Worm (Caenorhabditis elegans) whole organism, L1 larva: ENCODE data around the gene C46F11.5.
A peak's percentile ranks its signal among the peaks of the same experiment; 100 is the strongest.

Source experiments
- C16A3.4 ChIP-seq: fragments of 150-350 bp; optimal IDR thresholded peaks from 2 replicates; lab custom pipeline; 2014; ENCODE audit warnings: missing biosample characterization, missing genetic modification characterization
- aha-1 ChIP-seq: fragments of 150-350 bp; optimal IDR thresholded peaks from 2 replicates; lab custom pipeline; 2014; ENCODE audit warnings: missing biosample characterization, missing genetic modification characterization
- alr-1 ChIP-seq: fragments of 200-800 bp; sonication (Bioruptor generic); optimal IDR thresholded peaks from 2 replicates; lab custom pipeline; 2018; ENCODE audit warnings: borderline replicate concordance, mild to moderate bottlenecking, missing genetic modification characterization, missing compliant biosample characterization
- aly-2 ChIP-seq: fragments of 150-350 bp; optimal IDR thresholded peaks from 2 replicates; lab custom pipeline; 2014; ENCODE audit warnings: missing biosample characterization, missing genetic modification characterization
- blmp-1 ChIP-seq: fragments of 150-350 bp; optimal IDR thresholded peaks from 2 replicates; lab custom pipeline; 2014; ENCODE audit warnings: missing biosample characterization, missing genetic modification characterization
- ceh-8 ChIP-seq: fragments of 200-800 bp; sonication (Bioruptor generic); optimal IDR thresholded peaks from 2 replicates; lab custom pipeline; 2018; ENCODE audit warnings: mild to moderate bottlenecking, missing genetic modification characterization, moderate library complexity, missing compliant biosample characterization
- ceh-82 ChIP-seq, 3 experiments: fragments of 150-350 bp in 1 of 3; sonication (generic microtip) in 2 of 3; optimal IDR thresholded peaks; 2 replicates each; lab custom pipeline; 2014 to 2017; ENCODE audit warnings: missing biosample characterization in 3 of 3, missing genetic modification characterization in 3 of 3
- ceh-88 ChIP-seq: fragments of 200-800 bp; sonication (Bioruptor generic); IDR thresholded peaks from 2 replicates; pipeline ENCODE4 v1.3.6; 2022; ENCODE audit warnings: missing genetic modification characterization, missing compliant biosample characterization
- ceh-90 ChIP-seq: sonication (generic microtip); optimal IDR thresholded peaks from 2 replicates; lab custom pipeline; 2016; ENCODE audit warnings: missing genetic modification characterization, missing compliant biosample characterization
- dsc-1 ChIP-seq: sonication (generic microtip); optimal IDR thresholded peaks from 2 replicates; lab custom pipeline; 2016; ENCODE audit warnings: mild to moderate bottlenecking, missing genetic modification characterization, missing compliant biosample characterization
- efl-1 ChIP-seq, 4 experiments: fragments of 150-350 bp; optimal IDR thresholded peaks in 3 of 4; peaks in 1 of 4; 1 replicate in 1 of 4; 2 replicates in 3 of 4; lab custom pipeline; 2014; ENCODE audit warnings: missing biosample characterization in 2 of 4, missing genetic modification characterization in 2 of 4, missing genetic modification reagents in 2 of 4
- efl-3 ChIP-seq: fragments of 200-800 bp; sonication (Bioruptor generic); optimal IDR thresholded peaks from 2 replicates; lab custom pipeline; 2018; ENCODE audit warnings: mild to moderate bottlenecking, missing genetic modification characterization, missing compliant biosample characterization
- egl-13 ChIP-seq: sonication (generic microtip); optimal IDR thresholded peaks from 2 replicates; lab custom pipeline; 2016; ENCODE audit warnings: missing genotype, missing genetic modification reagents, missing genetic modification characterization, missing compliant biosample characterization
- elt-2 ChIP-seq: sonication (generic microtip); optimal IDR thresholded peaks from 2 replicates; lab custom pipeline; 2016; ENCODE audit warnings: missing genetic modification characterization, mild to moderate bottlenecking, inconsistent platforms, missing compliant biosample characterization, missing genetic modification reagents
- fkh-10 ChIP-seq: sonication (generic microtip); optimal IDR thresholded peaks from 2 replicates; lab custom pipeline; 2017; ENCODE audit warnings: missing biosample characterization, missing genetic modification reagents, missing genetic modification characterization
- fkh-4 ChIP-seq: sonication (generic microtip); optimal IDR thresholded peaks from 2 replicates; lab custom pipeline; 2016; ENCODE audit warnings: missing compliant biosample characterization, missing genetic modification characterization, borderline replicate concordance
- hlh-17 ChIP-seq: fragments of 200-800 bp; sonication (Bioruptor generic); optimal IDR thresholded peaks from 2 replicates; lab custom pipeline; 2018; ENCODE audit warnings: missing genetic modification characterization, mild to moderate bottlenecking, missing compliant biosample characterization, moderate library complexity, borderline replicate concordance
- hlh-4 ChIP-seq: sonication (generic microtip); optimal IDR thresholded peaks from 2 replicates; lab custom pipeline; 2016; ENCODE audit warnings: mild to moderate bottlenecking, missing genetic modification characterization, missing compliant biosample characterization
- hpl-2 ChIP-seq: fragments of 150-350 bp; optimal IDR thresholded peaks from 2 replicates; lab custom pipeline; 2014; ENCODE audit warnings: missing biosample characterization, missing genetic modification reagents, missing genetic modification characterization
- isw-1 ChIP-seq: fragments of 200-800 bp; sonication (Bioruptor generic); IDR thresholded peaks from 2 replicates; pipeline ENCODE4 v1.3.6; 2022; ENCODE audit warnings: missing genetic modification characterization, missing compliant biosample characterization
- jun-1 ChIP-seq: fragments of 150-350 bp; optimal IDR thresholded peaks from 2 replicates; lab custom pipeline; 2014; ENCODE audit warnings: missing biosample characterization, missing genetic modification reagents, missing genetic modification characterization
- lin-14 ChIP-seq: fragments of 200-800 bp; sonication (Bioruptor generic); optimal IDR thresholded peaks from 2 replicates; lab custom pipeline; 2018; ENCODE audit warnings: mild to moderate bottlenecking, missing genetic modification characterization, moderate library complexity, missing compliant biosample characterization
- lin-15B ChIP-seq: fragments of 150-350 bp; sonication (generic microtip); optimal IDR thresholded peaks from 3 replicates; lab custom pipeline; 2014; ENCODE audit warnings: missing biosample characterization, missing genetic modification characterization
- lin-39 ChIP-seq: fragments of 150-350 bp; optimal IDR thresholded peaks from 2 replicates; lab custom pipeline; 2014; ENCODE audit warnings: missing biosample characterization, missing genetic modification reagents, missing genetic modification characterization
- lir-3 ChIP-seq: sonication (generic microtip); optimal IDR thresholded peaks from 2 replicates; lab custom pipeline; 2016; ENCODE audit warnings: mild to moderate bottlenecking, missing genetic modification characterization, moderate library complexity, missing compliant biosample characterization; ENCODE audit not compliant: poor library complexity
- lsy-2 ChIP-seq, 2 experiments: fragments of 150-350 bp; optimal IDR thresholded peaks; 2 replicates each; lab custom pipeline; 2014; ENCODE audit warnings: missing biosample characterization in 2 of 2, missing genetic modification characterization in 2 of 2
- mab-9 ChIP-seq: fragments of 200-800 bp; sonication (Bioruptor generic); IDR thresholded peaks from 2 replicates; pipeline ENCODE4 v1.3.6; 2022; ENCODE audit warnings: missing genetic modification reagents, missing genetic modification characterization, missing compliant biosample characterization
- mdl-1 ChIP-seq, 2 experiments: fragments of 150-350 bp; optimal IDR thresholded peaks; 2 replicates each; lab custom pipeline; 2014 to 2017; ENCODE audit warnings: missing biosample characterization in 2 of 2, missing genetic modification characterization in 2 of 2, inconsistent platforms in 1 of 2
- mep-1 ChIP-seq: fragments of 150-350 bp; optimal IDR thresholded peaks from 2 replicates; lab custom pipeline; 2014; ENCODE audit warnings: missing biosample characterization, missing genetic modification characterization
- nhr-11 ChIP-seq: fragments of 150-350 bp; optimal IDR thresholded peaks from 2 replicates; lab custom pipeline; 2014; ENCODE audit warnings: missing biosample characterization, missing genetic modification characterization
- nhr-12 ChIP-seq: sonication (generic microtip); optimal IDR thresholded peaks from 2 replicates; lab custom pipeline; 2017; ENCODE audit warnings: missing biosample characterization, missing genetic modification characterization
- nhr-19 ChIP-seq: fragments of 200-800 bp; sonication (Bioruptor generic); conservative IDR thresholded peaks from 2 replicates; pipeline ENCODE4 v1.3.6; 2022; ENCODE audit warnings: missing genetic modification characterization, missing compliant biosample characterization
- nhr-20 ChIP-seq: sonication (generic microtip); optimal IDR thresholded peaks from 2 replicates; lab custom pipeline; 2016; ENCODE audit warnings: mild to moderate bottlenecking, missing genetic modification characterization, missing compliant biosample characterization
- nhr-47 ChIP-seq: sonication (generic microtip); optimal IDR thresholded peaks from 2 replicates; lab custom pipeline; 2016; ENCODE audit warnings: mild to moderate bottlenecking, missing genetic modification characterization, moderate library complexity, missing compliant biosample characterization
- nhr-76 ChIP-seq: sonication (generic microtip); optimal IDR thresholded peaks from 2 replicates; lab custom pipeline; 2017; ENCODE audit warnings: missing biosample characterization, missing genetic modification characterization
- nhr-84 ChIP-seq: sonication (generic microtip); optimal IDR thresholded peaks from 2 replicates; lab custom pipeline; 2017; ENCODE audit warnings: missing biosample characterization, missing genetic modification characterization
- nhr-90 ChIP-seq: sonication (generic microtip); optimal IDR thresholded peaks from 2 replicates; lab custom pipeline; 2016; ENCODE audit warnings: mild to moderate bottlenecking, missing genetic modification characterization, missing compliant biosample characterization; ENCODE audit not compliant: poor library complexity
- pax-3 ChIP-seq: fragments of 200-800 bp; sonication (Bioruptor generic); optimal IDR thresholded peaks from 2 replicates; lab custom pipeline; 2018; ENCODE audit warnings: mild to moderate bottlenecking, missing genetic modification characterization, moderate library complexity, missing compliant biosample characterization
- pqm-1 ChIP-seq: sonication (generic microtip); optimal IDR thresholded peaks from 3 replicates; lab custom pipeline; 2017; ENCODE audit warnings: missing biosample characterization, missing genetic modification characterization
- rnt-1 ChIP-seq: sonication (generic microtip); optimal IDR thresholded peaks from 2 replicates; lab custom pipeline; 2016; ENCODE audit warnings: mild to moderate bottlenecking, missing genetic modification characterization, moderate library complexity, missing compliant biosample characterization
- skn-1 ChIP-seq: fragments of 150-350 bp; optimal IDR thresholded peaks from 2 replicates; lab custom pipeline; 2014; ENCODE audit warnings: missing biosample characterization, missing genetic modification characterization
- snpc-4 ChIP-seq: fragments of 150-350 bp; optimal IDR thresholded peaks from 2 replicates; lab custom pipeline; 2014; ENCODE audit warnings: missing biosample characterization, missing genetic modification characterization
- sox-4 ChIP-seq: sonication (generic microtip); optimal IDR thresholded peaks from 2 replicates; lab custom pipeline; 2016; ENCODE audit warnings: missing genetic modification characterization, missing compliant biosample characterization
- sptf-1 ChIP-seq: fragments of 150-350 bp; optimal IDR thresholded peaks from 2 replicates; lab custom pipeline; 2014; ENCODE audit warnings: missing biosample characterization, missing genetic modification characterization
- unc-30 ChIP-seq: sonication (generic microtip); optimal IDR thresholded peaks from 2 replicates; lab custom pipeline; 2017; ENCODE audit warnings: missing biosample characterization, missing genetic modification characterization
- unc-86 ChIP-seq: sonication (generic microtip); optimal IDR thresholded peaks from 2 replicates; lab custom pipeline; 2016; ENCODE audit warnings: missing genetic modification characterization, missing compliant biosample characterization
- zag-1 ChIP-seq: fragments of 150-350 bp; optimal IDR thresholded peaks from 2 replicates; lab custom pipeline; 2014; ENCODE audit warnings: missing biosample characterization, missing genetic modification characterization
- ztf-11 ChIP-seq, 2 experiments: sonication (generic microtip); optimal IDR thresholded peaks; 2 replicates each; lab custom pipeline; 2016 to 2017; ENCODE audit warnings: missing genetic modification characterization in 2 of 2, missing biosample characterization in 1 of 2, missing compliant biosample characterization in 1 of 2

Gene C46F11.5

DNA sequence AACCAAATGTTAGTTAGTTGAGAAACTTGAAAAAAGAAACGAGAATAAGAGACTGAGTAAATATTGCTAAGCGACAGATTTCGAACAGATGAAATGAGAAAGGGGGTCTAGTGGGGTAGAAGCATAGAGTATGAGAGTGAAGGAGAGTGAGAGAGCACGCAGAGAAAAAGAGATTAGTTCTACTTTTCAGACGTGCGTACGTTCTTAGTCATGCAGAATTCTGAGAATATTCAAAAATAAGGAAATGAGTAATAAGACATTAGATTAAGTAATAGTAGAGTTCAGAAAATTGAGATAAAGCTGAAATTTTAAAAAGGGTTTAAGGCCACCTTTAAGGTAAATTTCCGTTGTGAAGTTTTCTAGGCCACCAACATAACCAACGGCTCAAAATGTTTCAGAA lies 13.6 kb upstream of the C46F11.5 start (continued):
- TF ChIP-seq ceh-8 (no peak), nhr-11 (tag; lab: Kevin White, UChicago) (no peak), lin-14 (GFP tag; lab: Kevin White, UChicago) (peak; percentile 47), lin-39 (tag; lab: Kevin White, UChicago) (no peak), fkh-4 (tag; lab: Kevin White, UChicago) (no peak), nhr-19 (GFP tag; lab: Robert Waterston, UW) (no peak), isw-1 (no peak), alr-1 (tag; lab: Kevin White, UChicago) (no peak), aly-2 (tag; lab: Kevin White, UChicago) (no peak), hpl-2 (GFP tag; lab: Kevin White, UChicago) (no peak), nhr-12 (tag; lab: Kevin White, UChicago) (no peak), dsc-1 (tag; lab: Kevin White, UChicago) (peak; percentile 90), efl-1 (optimal IDR thresholded peaks at IDR 0.05; lab: Kevin White, UChicago) (no peak), efl-1 (GFP tag; optimal IDR thresholded peaks at IDR 0.05 in 1 of 2; lab: Kevin White, UChicago) (no peak), lin-15B (tag; lab: Kevin White, UChicago) (no peak), pqm-1 (tag; lab: Kevin White, UChicago) (no peak), mep-1 (tag; lab: Kevin White, UChicago) (no peak), zag-1 (tag; lab: Kevin White, UChicago) (no peak), nhr-20 (tag; lab: Kevin White, UChicago) (no peak), sptf-1 (no peak)

DNA sequence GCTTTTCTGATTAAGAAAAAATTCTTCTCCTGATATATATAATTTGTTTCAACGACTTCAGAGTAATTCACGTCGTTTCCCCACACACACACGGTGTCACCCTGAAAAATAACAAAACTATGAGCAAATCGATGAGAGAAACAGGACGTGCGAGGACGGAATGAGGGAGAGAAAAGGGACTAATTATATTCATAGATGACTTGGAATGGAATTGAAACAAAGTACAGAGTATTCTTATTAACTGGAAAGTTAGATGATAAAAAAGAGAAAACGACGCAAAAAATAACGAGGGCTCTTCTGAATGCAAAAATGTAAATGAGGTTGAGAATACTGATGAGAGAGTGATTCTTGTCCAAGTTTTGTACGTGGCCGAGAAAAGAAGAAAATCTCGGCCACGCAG lies 12.9 kb upstream of the C46F11.5 start, which contains the start of gene C46F11.6:
TSS of gene C46F11.6 (minus strand) at position 101 of the 400 bp plus-strand sequence.
- no peak for TF ChIP-seq hlh-17 (GFP tag; lab: Kevin White, UChicago)
- no peak for TF ChIP-seq rnt-1 (tag; lab: Kevin White, UChicago)
- no peak for TF ChIP-seq nhr-76
- TF ChIP-seq mab-9 (GFP tag; lab: Robert Waterston, UW) = no peak
- TF ChIP-seq unc-86 (tag; lab: Kevin White, UChicago) = no peak
- TF ChIP-seq mdl-1 (tag; optimal IDR thresholded peaks at IDR 0.05; lab: Kevin White, UChicago) = no peak
- no peak for TF ChIP-seq hlh-4
- TF ChIP-seq pax-3 (tag; lab: Kevin White, UChicago) = no peak
- no peak for TF ChIP-seq unc-30 (tag; lab: Kevin White, UChicago)
- TF ChIP-seq fkh-10 = no peak
- TF ChIP-seq, all 84 proteins: peak for 0

DNA sequence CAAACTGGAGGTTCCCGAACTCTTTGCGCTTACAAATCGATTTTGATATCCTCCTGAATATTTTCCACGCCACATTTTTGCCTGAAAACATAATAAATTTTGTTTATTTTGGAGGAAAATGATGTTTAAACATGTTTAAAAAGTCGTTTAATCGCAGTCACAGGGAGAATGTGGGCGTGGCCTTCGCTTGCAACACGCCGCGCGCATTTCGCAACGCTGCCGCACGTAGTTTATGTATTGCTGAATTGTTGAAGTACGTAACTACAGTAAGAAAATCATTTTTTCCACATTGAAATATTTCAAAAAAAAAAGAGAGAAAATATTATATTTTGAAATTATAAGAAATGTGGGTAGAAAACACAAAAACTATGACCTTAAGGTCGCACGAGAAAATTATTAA lies 6.8 kb upstream of the C46F11.5 start, which contains the start of gene C46F11.4:
TSS of gene C46F11.4 (minus strand) at position 81 of the 400 bp plus-strand sequence.
- TF ChIP-seq nhr-84 (tag; lab: Kevin White, UChicago) (no peak), snpc-4 (tag; lab: Kevin White, UChicago) (peak; percentile 19), jun-1 (tag; lab: Kevin White, UChicago) (no peak), unc-86 (tag; lab: Kevin White, UChicago) (peak; percentile 8), pqm-1 (tag; lab: Kevin White, UChicago) (no peak), nhr-11 (tag; lab: Kevin White, UChicago) (no peak), nhr-47 (peak; percentile 49), hlh-17 (GFP tag; lab: Kevin White, UChicago) (no peak), lir-3 (no peak), isw-1 (no peak), mep-1 (tag; lab: Kevin White, UChicago) (peak; percentile 52), nhr-90 (tag; lab: Kevin White, UChicago) (peak; percentile 62), ceh-88 (GFP tag; lab: Robert Waterston, UW) (no peak), ztf-11 (tag; optimal IDR thresholded peaks at IDR 0.05; lab: Kevin White, UChicago) (no peak), ceh-82 (tag; optimal IDR thresholded peaks at IDR 0.05; lab: Kevin White, UChicago) (peak; percentile 4 to 47 (median 33)), zag-1 (tag; lab: Kevin White, UChicago) (no peak), efl-3 (GFP tag; lab: Kevin White, UChicago) (no peak), nhr-12 (tag; lab: Kevin White, UChicago) (no peak), pax-3 (tag; lab: Kevin White, UChicago) (no peak), ceh-90 (no peak), C16A3.4 (peak; percentile 51), aha-1 (no peak), lsy-2 (tag; optimal IDR thresholded peaks at IDR 0.05; lab: Kevin White, UChicago) (peak; percentile 45 to 63), skn-1 (peak; percentile 25), sox-4 (tag; lab: Kevin White, UChicago) (no peak), blmp-1 (tag; lab: Kevin White, UChicago) (peak; percentile 3), efl-1 (optimal IDR thresholded peaks at IDR 0.05; lab: Kevin White, UChicago) (peak; percentile 6 to 48), efl-1 (GFP tag; optimal IDR thresholded peaks at IDR 0.05 in 1 of 2; lab: Kevin White, UChicago) (peak; percentile 34 to 94), elt-2 (tag; lab: Kevin White, UChicago) (no peak), egl-13 (tag; lab: Kevin White, UChicago) (peak; percentile 2)
